Fruit fly (Drosophila melanogaster) whole organism, embryonic: ENCODE measurements around the gene CG31343.

Experiments used
- CG10543 ChIP-seq: fragments of 200-800 bp; sonication (Bioruptor generic); optimal IDR thresholded peaks from 3 replicates; lab custom pipeline; 2017; ENCODE audit warnings: missing biosample characterization, mild to moderate bottlenecking, missing genetic modification characterization, moderate library complexity
- CG13287 ChIP-seq: fragments of 200-800 bp; sonication (Bioruptor generic); IDR thresholded peaks from 2 replicates; pipeline ENCODE4 v1.3.6; 2022; ENCODE audit warnings: missing biosample characterization, missing genetic modification characterization; ENCODE audit not compliant: partially characterized antibody
- CG15073 ChIP-seq: fragments of 200-800 bp; sonication (Bioruptor generic); optimal IDR thresholded peaks from 2 replicates; lab custom pipeline; 2016; ENCODE audit warnings: missing biosample characterization, missing genetic modification characterization
- CG15269 ChIP-seq: fragments of 200-800 bp; sonication (Bioruptor generic); optimal IDR thresholded peaks from 2 replicates; lab custom pipeline; 2018; ENCODE audit warnings: missing biosample characterization, mild to moderate bottlenecking, missing genetic modification characterization, moderate library complexity
- CG17568 ChIP-seq: fragments of 200-800 bp; sonication (Bioruptor generic); optimal IDR thresholded peaks from 2 replicates; lab custom pipeline; 2018; ENCODE audit warnings: missing biosample characterization, mild to moderate bottlenecking, missing genetic modification characterization, moderate library complexity
- CG17612 ChIP-seq: fragments of 200-800 bp; sonication (Bioruptor generic); IDR thresholded peaks from 2 replicates; pipeline ENCODE4 v1.3.6; 2022; ENCODE audit warnings: missing biosample characterization, missing genetic modification characterization
- CG2129 ChIP-seq: fragments of 200-800 bp; sonication (Bioruptor generic); IDR thresholded peaks from 2 replicates; pipeline ENCODE4 v1.3.6; 2022; ENCODE audit warnings: missing biosample characterization, missing genetic modification characterization; ENCODE audit not compliant: partially characterized antibody
- CG3163 ChIP-seq: fragments of 200-800 bp; sonication (Bioruptor generic); optimal IDR thresholded peaks from 3 replicates; lab custom pipeline; 2016; ENCODE audit warnings: missing biosample characterization, missing genetic modification characterization
- CG34224 ChIP-seq: fragments of 200-800 bp; sonication (Bioruptor generic); IDR thresholded peaks from 3 replicates; pipeline ENCODE4 v1.3.6; 2022; ENCODE audit warnings: missing biosample characterization, missing genetic modification characterization; ENCODE audit not compliant: partially characterized antibody
- CG34376 ChIP-seq: fragments of 200-800 bp; sonication (Bioruptor generic); optimal IDR thresholded peaks from 2 replicates; lab custom pipeline; 2018; ENCODE audit warnings: missing biosample characterization, mild to moderate bottlenecking, missing genetic modification characterization
- CG3726 ChIP-seq: fragments of 200-800 bp; sonication (Bioruptor generic); IDR thresholded peaks from 3 replicates; pipeline ENCODE4, ENCODE4 v1.3.6; 2022; ENCODE audit warnings: missing biosample characterization, missing genetic modification characterization
- CG6791 ChIP-seq: fragments of 200-800 bp; sonication (Bioruptor generic); IDR thresholded peaks from 3 replicates; pipeline ENCODE4 v1.3.6; 2022; ENCODE audit warnings: missing biosample characterization, missing genetic modification characterization; ENCODE audit not compliant: partially characterized antibody
- CG6854 ChIP-seq: fragments of 200-800 bp; sonication (Bioruptor generic); optimal IDR thresholded peaks from 3 replicates; lab custom pipeline; 2017; ENCODE audit warnings: missing biosample characterization, mild to moderate bottlenecking, missing genetic modification characterization
- D19B ChIP-seq: fragments of 200-800 bp; sonication (Bioruptor generic); optimal IDR thresholded peaks from 2 replicates; lab custom pipeline; 2017; ENCODE audit warnings: missing biosample characterization, mild to moderate bottlenecking, missing genetic modification characterization
- Deaf1 ChIP-seq: fragments of 200-800 bp; optimal IDR thresholded peaks from 3 replicates; lab custom pipeline; 2019; ENCODE audit warnings: missing biosample characterization, mild to moderate bottlenecking, missing genetic modification characterization, moderate library complexity
- Dfd ChIP-seq, 2 experiments: fragments of >200 bp; optimal IDR thresholded peaks; 2 replicates each; lab custom pipeline; 2017; ENCODE audit warnings: missing biosample characterization in 2 of 2, missing genetic modification characterization in 2 of 2
- Ets65A ChIP-seq: fragments of 200-800 bp; sonication (Bioruptor generic); peaks from one replicate; lab custom pipeline; 2016; ENCODE audit warnings: missing biosample characterization, missing genetic modification characterization
- GATAe ChIP-seq: fragments of 200-800 bp; sonication (Bioruptor generic); conservative IDR thresholded peaks from 2 replicates; pipeline ENCODE4 v1.3.6; 2022; ENCODE audit warnings: missing biosample characterization, missing genetic modification characterization
- Hey ChIP-seq: fragments of 200-800 bp; sonication (Bioruptor generic); optimal IDR thresholded peaks from 3 replicates; lab custom pipeline; 2018; ENCODE audit warnings: missing biosample characterization, mild to moderate bottlenecking, missing genetic modification characterization
- Jarid2 ChIP-seq: fragments of 200-800 bp; sonication (Bioruptor generic); optimal IDR thresholded peaks from 3 replicates; lab custom pipeline; 2017; ENCODE audit warnings: mild to moderate bottlenecking, missing biosample characterization, missing genetic modification reagents, missing genetic modification characterization
- Kr ChIP-seq: fragments of 200-800 bp; sonication (Bioruptor generic); optimal IDR thresholded peaks from 2 replicates; lab custom pipeline; 2017; ENCODE audit warnings: missing biosample characterization, mild to moderate bottlenecking, missing genetic modification characterization
- Med ChIP-seq: fragments of 200-800 bp; sonication (Bioruptor generic); peaks from one replicate; lab custom pipeline; 2016; ENCODE audit warnings: missing biosample characterization, missing genetic modification characterization, mild to moderate bottlenecking, inconsistent platforms, moderate library complexity
- Pdp1 ChIP-seq, 2 experiments: fragments of 200-800 bp; sonication (Bioruptor generic); optimal IDR thresholded peaks; 3 replicates each; lab custom pipeline; 2016; ENCODE audit warnings: missing biosample characterization in 2 of 2, missing genetic modification characterization in 2 of 2, mild to moderate bottlenecking in 1 of 2, moderate library complexity in 1 of 2
- Taf1 ChIP-seq: fragments of 200-800 bp; sonication (Bioruptor generic); IDR thresholded peaks from 2 replicates; pipeline ENCODE4 v1.3.6; 2022; ENCODE audit warnings: missing biosample characterization, missing genetic modification characterization
- Trl ChIP-seq, 3 experiments: fragments of >200 bp in 2 of 3; fragments of 200-800 bp in 1 of 3; sonication (Bioruptor generic) in 1 of 3; optimal IDR thresholded peaks; 2 replicates in 1 of 3; 3 replicates in 2 of 3; lab custom pipeline; 2016 to 2017; ENCODE audit warnings: missing biosample characterization in 1 of 3, missing genetic modification characterization in 1 of 3
- ab ChIP-seq: fragments of 200-800 bp; sonication (Bioruptor generic); optimal IDR thresholded peaks from 2 replicates; lab custom pipeline; 2016; ENCODE audit warnings: missing biosample characterization, missing genetic modification characterization
- amos ChIP-seq: fragments of 200-800 bp; sonication (Bioruptor generic); IDR thresholded peaks from 2 replicates; pipeline ENCODE4 v1.3.6; 2022; ENCODE audit warnings: missing biosample characterization, missing genetic modification characterization; ENCODE audit not compliant: partially characterized antibody
- ato ChIP-seq: fragments of 200-800 bp; sonication (Bioruptor generic); IDR thresholded peaks from 2 replicates; pipeline ENCODE4 v1.3.6; 2022; ENCODE audit warnings: missing biosample characterization, missing genetic modification characterization; ENCODE audit not compliant: partially characterized antibody
- cg ChIP-seq: fragments of 200-800 bp; sonication (Bioruptor generic); optimal IDR thresholded peaks from 3 replicates; lab custom pipeline; 2019; ENCODE audit warnings: missing biosample characterization, mild to moderate bottlenecking, missing genetic modification characterization, moderate library complexity
- chn ChIP-seq: fragments of 200-800 bp; sonication (Bioruptor generic); optimal IDR thresholded peaks from 2 replicates; lab custom pipeline; 2016; ENCODE audit warnings: missing biosample characterization, missing genetic modification characterization
- dmrt99B ChIP-seq: fragments of 200-800 bp; sonication (Bioruptor generic); optimal IDR thresholded peaks from 2 replicates; lab custom pipeline; 2018; ENCODE audit warnings: missing biosample characterization, mild to moderate bottlenecking, missing genetic modification characterization, moderate library complexity
- exex ChIP-seq: fragments of 200-800 bp; sonication (Bioruptor generic); optimal IDR thresholded peaks from 4 replicates; lab custom pipeline; 2018; ENCODE audit warnings: missing biosample characterization, mild to moderate bottlenecking, missing genetic modification characterization, moderate library complexity
- ftz-f1 ChIP-seq: fragments of 200-800 bp; sonication (Bioruptor generic); optimal IDR thresholded peaks from 2 replicates; lab custom pipeline; 2016; ENCODE audit warnings: missing biosample characterization, missing genetic modification characterization
- grn ChIP-seq: fragments of 200-800 bp; sonication (Bioruptor generic); optimal IDR thresholded peaks from 3 replicates; lab custom pipeline; 2017; ENCODE audit warnings: missing biosample characterization, missing genetic modification characterization
- lab ChIP-seq: fragments of 200-800 bp; sonication (Bioruptor generic); optimal IDR thresholded peaks from 3 replicates; lab custom pipeline; 2017; ENCODE audit warnings: missing biosample characterization, missing genetic modification characterization, mild to moderate bottlenecking, moderate library complexity, missing genetic modification reagents
- pros ChIP-seq: fragments of 200-800 bp; sonication (Bioruptor generic); optimal IDR thresholded peaks from 3 replicates; lab custom pipeline; 2019; ENCODE audit warnings: missing biosample characterization, mild to moderate bottlenecking, missing genetic modification characterization, moderate library complexity
- salm ChIP-seq: fragments of 200-800 bp; sonication (Bioruptor generic); optimal IDR thresholded peaks from 2 replicates; lab custom pipeline; 2018; ENCODE audit warnings: missing biosample characterization, mild to moderate bottlenecking, missing genetic modification characterization
- so ChIP-seq: fragments of 200-800 bp; sonication (Bioruptor generic); IDR thresholded peaks from 3 replicates; pipeline ENCODE4 v1.3.6; 2022; ENCODE audit warnings: missing biosample characterization, missing genetic modification characterization
- sug ChIP-seq: fragments of 200-800 bp; optimal IDR thresholded peaks from 2 replicates; lab custom pipeline; 2019; ENCODE audit warnings: missing biosample characterization, mild to moderate bottlenecking, missing genetic modification characterization, moderate library complexity
- unc-4 ChIP-seq: fragments of 200-800 bp; sonication (Bioruptor generic); IDR thresholded peaks from 2 replicates; pipeline ENCODE4 v1.3.6; 2022; ENCODE audit warnings: missing biosample characterization, missing genetic modification characterization; ENCODE audit not compliant: partially characterized antibody
- z ChIP-seq: fragments of 200-800 bp; sonication (Bioruptor generic); IDR thresholded peaks from 3 replicates; pipeline ENCODE4 v1.3.6; 2022; ENCODE audit warnings: missing biosample characterization, missing genetic modification characterization

Gene CG31343

dm6 chr3R:21737264-21737663 lies 7.8 kb upstream of the CG31343 start, which contains the start of gene CG42870 (continued):
- no peak for TF ChIP-seq CG10543 (GFP tag; lab: Kevin White, UChicago)

- TF ChIP-seq dmrt99B (tag; lab: Kevin White, UChicago) (no peak), CG6854 (GFP tag; lab: Kevin White, UChicago) (no peak), so (GFP tag; lab: Robert Waterston, UW) (no peak), unc-4 (GFP tag; lab: Robert Waterston, UW) (no peak), Hey (tag; lab: Kevin White, UChicago) (no peak), CG2129 (GFP tag; lab: Robert Waterston, UW) (no peak), Trl (optimal IDR thresholded peaks at IDR 0.05; lab: Kevin White, UChicago) (no peak), Trl (GFP tag; optimal IDR thresholded peaks at IDR 0.05; lab: Kevin White, UChicago) (no peak), salm (tag; lab: Kevin White, UChicago) (no peak), CG13287 (no peak), Kr (GFP tag; lab: Kevin White, UChicago) (no peak), CG34224 (GFP tag; lab: Robert Waterston, UW) (no peak), Dfd (GFP tag; optimal IDR thresholded peaks at IDR 0.05; lab: Kevin White, UChicago) (no peak), CG3726 (GFP tag; lab: Robert Waterston, UW) (no peak), chn (GFP tag; lab: Kevin White, UChicago) (no peak), z (GFP tag; lab: Robert Waterston, UW) (no peak)
These were observed 6.1 kb upstream of the CG31343 start, which contains the start of gene CG34034 for dm6 chr3R:21739010-21739409. CG34034 (minus strand) TSS chr3R:21739110.

- peak; percentile 43 for TF ChIP-seq Ets65A (GFP tag; lab: Kevin White, UChicago)
- TF ChIP-seq Taf1 (GFP tag; lab: Robert Waterston, UW) = no peak
- TF ChIP-seq CG10543 (GFP tag; lab: Kevin White, UChicago) = peak; percentile 29
- peak; percentile 10 for TF ChIP-seq cg (GFP tag; lab: Kevin White, UChicago)
- TF ChIP-seq lab (GFP tag; lab: Kevin White, UChicago) = peak; percentile 83
- TF ChIP-seq GATAe = peak; percentile 68
- peak; percentile 33; the same call in 1 of the 2 replicates for TF ChIP-seq amos (GFP tag; lab: Robert Waterston, UW)
- TF ChIP-seq CG6791 (GFP tag; lab: Robert Waterston, UW) = 0 out of 3 replicates have a peak, but pooled peaks have one; percentile 32
- peak; percentile 80 for TF ChIP-seq Jarid2 (GFP tag; lab: Kevin White, UChicago)
- TF ChIP-seq CG15269 = no peak
- TF ChIP-seq CG34224 (GFP tag; lab: Robert Waterston, UW) = 0 out of 3 replicates have a peak, but pooled peaks have one; percentile 12
- TF ChIP-seq D19B (GFP tag; lab: Kevin White, UChicago) = no peak
- peak; percentile 29 for TF ChIP-seq pros (GFP tag; lab: Kevin White, UChicago)
- peak; percentile 50 for TF ChIP-seq Med
- TF ChIP-seq CG34376 (GFP tag; lab: Kevin White, UChicago) = peak; percentile 45
- no peak for TF ChIP-seq CG17568 (GFP tag; lab: Kevin White, UChicago)
- TF ChIP-seq CG3163 = no peak
- TF ChIP-seq CG17612 (GFP tag; lab: Robert Waterston, UW) = 0 out of 2 replicates have a peak, but pooled peaks have one; percentile 24
- TF ChIP-seq Pdp1 (GFP tag; optimal IDR thresholded peaks at IDR 0.05; lab: Kevin White, UChicago) = peak in 1 of 2 experiments; percentile 68
- TF ChIP-seq ab (GFP tag; lab: Kevin White, UChicago) = no peak
- TF ChIP-seq exex (tag; lab: Kevin White, UChicago) = peak; percentile 26
- TF ChIP-seq Deaf1 (tag; lab: Kevin White, UChicago) = peak; percentile 10
- TF ChIP-seq grn (GFP tag; lab: Kevin White, UChicago) = peak; percentile 67
- peak; percentile 92 for TF ChIP-seq z (GFP tag; lab: Robert Waterston, UW)
- peak; percentile 29 for TF ChIP-seq sug (tag; lab: Kevin White, UChicago)
- TF ChIP-seq CG15073 (GFP tag; lab: Kevin White, UChicago) = peak; percentile 4
- 0 out of 2 replicates have a peak, but pooled peaks have one; percentile 26 for TF ChIP-seq ato (GFP tag; lab: Robert Waterston, UW)
- peak; percentile 6 to 14 for TF ChIP-seq Trl (optimal IDR thresholded peaks at IDR 0.05; lab: Kevin White, UChicago)
- no peak for TF ChIP-seq Trl (GFP tag; optimal IDR thresholded peaks at IDR 0.05; lab: Kevin White, UChicago)
- peak; percentile 45 for TF ChIP-seq ftz-f1
- TF ChIP-seq, all 482 proteins: peak for 23
These were observed 5.2 kb upstream of the CG31343 start, which contains the start of gene CG5849 for dm6 chr3R:21739750-21740319. CG5849 (plus strand) TSS chr3R:21740105.
